Fruit fly (Drosophila melanogaster) whole organism, pupa: ENCODE results near the gene CG42699.

Source experiments
- CG10348 ChIP-seq: fragments of 200-800 bp; sonication (Bioruptor generic); IDR thresholded peaks from 2 replicates; pipeline ENCODE4 v1.3.6; 2022; ENCODE audit warnings: missing biosample characterization, missing genetic modification characterization
- CG12605 ChIP-seq: fragments of 200-800 bp; sonication (Bioruptor generic); IDR thresholded peaks from 2 replicates; pipeline ENCODE4 v1.3.6; 2022; ENCODE audit warnings: missing biosample characterization, missing genetic modification characterization
- CG13204 ChIP-seq: fragments of 200-800 bp; sonication (Bioruptor generic); optimal IDR thresholded peaks from 2 replicates; lab custom pipeline; 2018; ENCODE audit warnings: missing biosample characterization, mild to moderate bottlenecking, missing genetic modification characterization, moderate library complexity
- CG14655 ChIP-seq: fragments of 200-800 bp; sonication (Bioruptor generic); optimal IDR thresholded peaks from 3 replicates; lab custom pipeline; 2017; ENCODE audit warnings: mild to moderate bottlenecking, missing biosample characterization, missing genetic modification reagents, missing genetic modification characterization
- CG15710 ChIP-seq: fragments of 200-800 bp; sonication (Bioruptor generic); optimal IDR thresholded peaks from 2 replicates; lab custom pipeline; 2018; ENCODE audit warnings: missing biosample characterization, mild to moderate bottlenecking, missing genetic modification characterization, moderate library complexity
- CG17806 ChIP-seq: fragments of 200-800 bp; sonication (Bioruptor generic); optimal IDR thresholded peaks from 2 replicates; lab custom pipeline; 2018; ENCODE audit warnings: missing biosample characterization, mild to moderate bottlenecking, missing genetic modification characterization, moderate library complexity
- CG32121 ChIP-seq: fragments of 200-800 bp; sonication (Bioruptor generic); IDR thresholded peaks from 2 replicates; pipeline ENCODE4 v1.3.6; 2022; ENCODE audit warnings: missing biosample characterization, missing genetic modification characterization
- CG34367 ChIP-seq: fragments of 200-800 bp; sonication (Bioruptor generic); optimal IDR thresholded peaks from 2 replicates; lab custom pipeline; 2018; ENCODE audit warnings: missing biosample characterization, mild to moderate bottlenecking, missing genetic modification characterization
- CG4496 ChIP-seq: fragments of 200-800 bp; sonication (Bioruptor generic); IDR thresholded peaks from 3 replicates; pipeline ENCODE4 v1.3.6; 2022; ENCODE audit warnings: missing biosample characterization, missing genetic modification characterization
- CG8159 ChIP-seq: fragments of 200-800 bp; sonication (Bioruptor generic); optimal IDR thresholded peaks from 3 replicates; lab custom pipeline; 2018; ENCODE audit warnings: missing biosample characterization, mild to moderate bottlenecking, missing genetic modification characterization, moderate library complexity
- CG8301 ChIP-seq: fragments of 200-800 bp; sonication (Bioruptor generic); optimal IDR thresholded peaks from 2 replicates; lab custom pipeline; 2018; ENCODE audit warnings: missing biosample characterization, mild to moderate bottlenecking, missing genetic modification characterization
- CG9948 ChIP-seq: fragments of 200-800 bp; sonication (Bioruptor generic); optimal IDR thresholded peaks from 2 replicates; lab custom pipeline; 2018; ENCODE audit warnings: missing biosample characterization, mild to moderate bottlenecking, missing genetic modification characterization, moderate library complexity
- D1 ChIP-seq: fragments of 200-800 bp; sonication (Bioruptor generic); optimal IDR thresholded peaks from 2 replicates; lab custom pipeline; 2018; ENCODE audit warnings: missing biosample characterization, mild to moderate bottlenecking, missing genetic modification characterization, moderate library complexity
- EcR ChIP-seq: fragments of 200-800 bp; sonication (Bioruptor generic); optimal IDR thresholded peaks from 3 replicates; lab custom pipeline; 2019; ENCODE audit warnings: missing biosample characterization, missing genetic modification characterization, mild to moderate bottlenecking, moderate library complexity, missing genetic modification reagents
- Ets98B ChIP-seq: fragments of 200-800 bp; sonication (Bioruptor generic); IDR thresholded peaks from 2 replicates; pipeline ENCODE4 v1.3.6; 2022; ENCODE audit warnings: missing biosample characterization, missing genetic modification characterization
- Pif1A ChIP-seq: fragments of 200-800 bp; sonication (Bioruptor generic); optimal IDR thresholded peaks from 3 replicates; lab custom pipeline; 2016; ENCODE audit warnings: missing biosample characterization, missing genetic modification characterization
- Pif1B ChIP-seq: fragments of 200-800 bp; sonication (Bioruptor generic); optimal IDR thresholded peaks from 3 replicates; lab custom pipeline; 2016; ENCODE audit warnings: missing biosample characterization, missing genetic modification characterization
- Snoo ChIP-seq: fragments of 200-800 bp; sonication (Bioruptor generic); optimal IDR thresholded peaks from 3 replicates; lab custom pipeline; 2017; ENCODE audit warnings: missing biosample characterization, mild to moderate bottlenecking, missing genetic modification characterization, inconsistent platforms
- fd96Ca ChIP-seq: fragments of 200-800 bp; sonication (Bioruptor generic); IDR thresholded peaks from 3 replicates; pipeline ENCODE4 v1.3.6; 2022; ENCODE audit warnings: missing biosample characterization, missing genetic modification characterization
- gl ChIP-seq: fragments of 200-800 bp; sonication (Bioruptor generic); optimal IDR thresholded peaks from 2 replicates; lab custom pipeline; 2018; ENCODE audit warnings: missing biosample characterization, mild to moderate bottlenecking, missing genetic modification characterization
- rn ChIP-seq: fragments of 200-800 bp; sonication (Bioruptor generic); IDR thresholded peaks from 2 replicates; pipeline ENCODE4 v1.3.6; 2022; ENCODE audit warnings: missing biosample characterization, missing genetic modification characterization

CG42699 gene

dm6 chrX:5783260-5784040, 19.1 kb downstream of the CG42699 start:
- TF ChIP-seq Pif1A (peak; percentile 56), CG8159 (tag; lab: Kevin White, UChicago) (peak; percentile 49), CG15710 (tag; lab: Kevin White, UChicago) (peak; percentile 41), D1 (tag; lab: Kevin White, UChicago) (no peak), CG34367 (peak; percentile 40), CG9948 (tag; lab: Kevin White, UChicago) (peak; percentile 50), CG4496 (GFP tag; lab: Robert Waterston, UW) (peak; percentile 65; the same call in 2 of the 3 replicates), CG14655 (GFP tag; lab: Kevin White, UChicago) (peak; percentile 52), rn (GFP tag; lab: Robert Waterston, UW) (no peak), CG13204 (GFP tag; lab: Kevin White, UChicago) (peak; percentile 6), CG17806 (tag; lab: Kevin White, UChicago) (no peak), EcR (no peak), CG8301 (tag; lab: Kevin White, UChicago) (peak; percentile 43), Ets98B (GFP tag; lab: Robert Waterston, UW) (peak; percentile 71), Pif1B (GFP tag; lab: Kevin White, UChicago) (peak; percentile 66), CG32121 (GFP tag; lab: Robert Waterston, UW) (peak; percentile 58), Snoo (tag; lab: Kevin White, UChicago) (peak; percentile 70), CG10348 (GFP tag; lab: Robert Waterston, UW) (no peak), CG12605 (GFP tag; lab: Robert Waterston, UW) (no peak), fd96Ca (GFP tag; lab: Robert Waterston, UW) (peak; percentile 78), gl (tag; lab: Kevin White, UChicago) (no peak)

- TF ChIP-seq Snoo (tag; lab: Kevin White, UChicago) (no peak), CG14655 (GFP tag; lab: Kevin White, UChicago) (peak; percentile 11), CG8159 (tag; lab: Kevin White, UChicago) (no peak), fd96Ca (GFP tag; lab: Robert Waterston, UW) (peak; percentile 77), Ets98B (GFP tag; lab: Robert Waterston, UW) (peak; percentile 84), CG4496 (GFP tag; lab: Robert Waterston, UW) (peak; percentile 84), rn (GFP tag; lab: Robert Waterston, UW) (0 out of 2 replicates have a peak, but pooled peaks have one; percentile 45), D1 (tag; lab: Kevin White, UChicago) (no peak), CG17806 (tag; lab: Kevin White, UChicago) (no peak), CG9948 (tag; lab: Kevin White, UChicago) (peak; percentile 47), CG13204 (GFP tag; lab: Kevin White, UChicago) (no peak), CG8301 (tag; lab: Kevin White, UChicago) (no peak), CG15710 (tag; lab: Kevin White, UChicago) (peak; percentile 48), EcR (no peak), CG10348 (GFP tag; lab: Robert Waterston, UW) (0 out of 2 replicates have a peak, but pooled peaks have one; percentile 10), Pif1B (GFP tag; lab: Kevin White, UChicago) (peak; percentile 68), CG32121 (GFP tag; lab: Robert Waterston, UW) (peak; percentile 87), CG34367 (no peak), CG12605 (GFP tag; lab: Robert Waterston, UW) (peak; percentile 82), Pif1A (peak; percentile 83), gl (tag; lab: Kevin White, UChicago) (no peak)
Observed at dm6 chrX:5786559-5786958, 22.2 kb downstream of the CG42699 start.

dm6 chrX:5789187-5789586, 24.8 kb downstream of the CG42699 start, which contains the start of gene CG15767:
TSS of gene CG15767 (plus strand) at chrX:5789487.
- TF ChIP-seq CG8159 (tag; lab: Kevin White, UChicago) (no peak), EcR (no peak), CG17806 (tag; lab: Kevin White, UChicago) (no peak), CG14655 (GFP tag; lab: Kevin White, UChicago) (no peak), fd96Ca (GFP tag; lab: Robert Waterston, UW) (no peak), CG9948 (tag; lab: Kevin White, UChicago) (no peak), D1 (tag; lab: Kevin White, UChicago) (no peak)

- TF ChIP-seq rn (GFP tag; lab: Robert Waterston, UW) (no peak), CG9948 (tag; lab: Kevin White, UChicago) (no peak), CG8301 (tag; lab: Kevin White, UChicago) (no peak), CG32121 (GFP tag; lab: Robert Waterston, UW) (no peak), fd96Ca (GFP tag; lab: Robert Waterston, UW) (no peak), gl (tag; lab: Kevin White, UChicago) (no peak), D1 (tag; lab: Kevin White, UChicago) (no peak), Snoo (tag; lab: Kevin White, UChicago) (no peak), CG8159 (tag; lab: Kevin White, UChicago) (no peak), CG17806 (tag; lab: Kevin White, UChicago) (no peak), CG10348 (GFP tag; lab: Robert Waterston, UW) (no peak), CG15710 (tag; lab: Kevin White, UChicago) (no peak)
Observed at dm6 chrX:5791840-5792239, 27.5 kb downstream of the CG42699 start, which contains the start of gene CG12239. TSS of gene CG12239 (plus strand) at chrX:5792140.

dm6 chrX:5800634-5801033, 36.3 kb downstream of the CG42699 start:
- TF ChIP-seq CG17806 (tag; lab: Kevin White, UChicago), result no peak
- TF ChIP-seq CG32121 (GFP tag; lab: Robert Waterston, UW), result no peak
- TF ChIP-seq CG8159 (tag; lab: Kevin White, UChicago), result no peak
- no peak for TF ChIP-seq CG34367
- TF ChIP-seq CG4496 (GFP tag; lab: Robert Waterston, UW), result peak; percentile 21; the same call in 1 of the 3 replicates
